Fruit fly (Drosophila melanogaster) whole organism, embryonic: ENCODE data around the gene CG5516.

Source experiments
- Adf1 ChIP-seq: fragments of 200-800 bp; sonication (Bioruptor generic); IDR thresholded peaks from 2 replicates; pipeline ENCODE4 v1.3.6; 2022; ENCODE audit warnings: missing biosample characterization, missing genetic modification characterization
- Bteb2 ChIP-seq: fragments of 200-800 bp; sonication (Bioruptor generic); optimal IDR thresholded peaks from 2 replicates; lab custom pipeline; 2016; ENCODE audit warnings: missing biosample characterization, missing genetic modification characterization
- CG10959 ChIP-seq: fragments of 200-800 bp; sonication (Bioruptor generic); IDR thresholded peaks from 2 replicates; pipeline ENCODE4 v1.3.6; 2022; ENCODE audit warnings: missing biosample characterization, missing genetic modification characterization
- CG11398 ChIP-seq: fragments of 200-800 bp; sonication (Bioruptor generic); optimal IDR thresholded peaks from 2 replicates; lab custom pipeline; 2016; ENCODE audit warnings: missing biosample characterization, missing genetic modification characterization
- CG12942 ChIP-seq: fragments of 200-800 bp; sonication (Bioruptor generic); optimal IDR thresholded peaks from 3 replicates; lab custom pipeline; 2016; ENCODE audit warnings: missing biosample characterization, missing genetic modification characterization
- CG15073 ChIP-seq: fragments of 200-800 bp; sonication (Bioruptor generic); optimal IDR thresholded peaks from 2 replicates; lab custom pipeline; 2016; ENCODE audit warnings: missing biosample characterization, missing genetic modification characterization
- CG1602 ChIP-seq: fragments of 200-800 bp; sonication (Bioruptor generic); optimal IDR thresholded peaks from 3 replicates; lab custom pipeline; 2016; ENCODE audit warnings: missing biosample characterization, missing genetic modification characterization
- CG1647 ChIP-seq: fragments of 200-800 bp; sonication (Bioruptor generic); optimal IDR thresholded peaks from 3 replicates; lab custom pipeline; 2016; ENCODE audit warnings: missing biosample characterization, missing genetic modification characterization
- CG17186 ChIP-seq: fragments of 200-800 bp; sonication (Bioruptor generic); optimal IDR thresholded peaks from 3 replicates; lab custom pipeline; 2017; ENCODE audit warnings: missing biosample characterization, missing genetic modification reagents, missing genetic modification characterization
- CG18619 ChIP-seq: fragments of 200-800 bp; sonication (Bioruptor generic); optimal IDR thresholded peaks from 3 replicates; lab custom pipeline; 2017; ENCODE audit warnings: missing biosample characterization, mild to moderate bottlenecking, missing genetic modification characterization
- CG3838 ChIP-seq: fragments of 200-800 bp; sonication (Bioruptor generic); optimal IDR thresholded peaks from 3 replicates; lab custom pipeline; 2016; ENCODE audit warnings: missing biosample characterization, missing genetic modification characterization
- CG3847 ChIP-seq: fragments of 200-800 bp; sonication (Bioruptor generic); IDR thresholded peaks from 2 replicates; pipeline ENCODE4 v1.3.6; 2022; ENCODE audit warnings: missing biosample characterization, missing genetic modification characterization
- CG4328 ChIP-seq: fragments of 200-800 bp; sonication (Bioruptor generic); optimal IDR thresholded peaks from 3 replicates; lab custom pipeline; 2017; ENCODE audit warnings: missing biosample characterization, missing genetic modification reagents, missing genetic modification characterization
- CG4617 ChIP-seq: fragments of 200-800 bp; sonication (Bioruptor generic); optimal IDR thresholded peaks from 3 replicates; lab custom pipeline; 2016; ENCODE audit warnings: missing biosample characterization, missing genetic modification characterization, borderline replicate concordance
- CG4707 ChIP-seq: fragments of 200-800 bp; sonication (Bioruptor generic); optimal IDR thresholded peaks from 2 replicates; lab custom pipeline; 2018; ENCODE audit warnings: missing biosample characterization, mild to moderate bottlenecking, missing genetic modification characterization, moderate library complexity
- CG6254 ChIP-seq: fragments of 200-800 bp; sonication (Bioruptor generic); optimal IDR thresholded peaks from 3 replicates; lab custom pipeline; 2017; ENCODE audit warnings: mild to moderate bottlenecking, missing biosample characterization, missing genetic modification reagents, missing genetic modification characterization
- CG6272 ChIP-seq: fragments of 200-800 bp; sonication (Bioruptor generic); IDR thresholded peaks from 2 replicates; pipeline ENCODE4 v1.3.6; 2022; ENCODE audit warnings: missing biosample characterization, missing genetic modification characterization
- CG7928 ChIP-seq: fragments of 200-800 bp; sonication (Bioruptor generic); optimal IDR thresholded peaks from 2 replicates; lab custom pipeline; 2017; ENCODE audit warnings: missing biosample characterization, mild to moderate bottlenecking, missing genetic modification characterization
- CTCF ChIP-seq: fragments of 200-800 bp; sonication (Bioruptor generic); optimal IDR thresholded peaks from 2 replicates; lab custom pipeline; 2017; ENCODE audit warnings: missing biosample characterization, mild to moderate bottlenecking, missing genetic modification characterization, moderate library complexity
- Camta ChIP-seq: fragments of 200-800 bp; sonication (Bioruptor generic); optimal IDR thresholded peaks from 2 replicates; lab custom pipeline; 2016; ENCODE audit warnings: missing biosample characterization, missing genetic modification characterization
- Dad ChIP-seq: fragments of 200-800 bp; sonication (Bioruptor generic); optimal IDR thresholded peaks from 3 replicates; lab custom pipeline; 2016; ENCODE audit warnings: missing biosample characterization, missing genetic modification characterization
- Doc2 ChIP-seq: fragments of 200-800 bp; sonication (Bioruptor generic); IDR thresholded peaks from 2 replicates; pipeline ENCODE4 v1.3.6; 2022; ENCODE audit warnings: missing biosample characterization, missing genetic modification characterization
- Hr3 ChIP-seq: fragments of 200-800 bp; sonication (Bioruptor generic); optimal IDR thresholded peaks from 3 replicates; lab custom pipeline; 2016; ENCODE audit warnings: missing biosample characterization, missing genetic modification characterization
- Lhr ChIP-seq: fragments of 200-800 bp; sonication (Bioruptor generic); optimal IDR thresholded peaks from 3 replicates; lab custom pipeline; 2017; ENCODE audit warnings: mild to moderate bottlenecking, missing biosample characterization, missing genetic modification reagents, missing genetic modification characterization
- MBD-R2 ChIP-seq: fragments of 200-800 bp; sonication (Bioruptor generic); IDR thresholded peaks from 2 replicates; pipeline ENCODE4 v1.3.6; 2022; ENCODE audit warnings: missing biosample characterization, missing genetic modification characterization
- Med ChIP-seq: fragments of 200-800 bp; sonication (Bioruptor generic); peaks from one replicate; lab custom pipeline; 2016; ENCODE audit warnings: missing biosample characterization, missing genetic modification characterization, mild to moderate bottlenecking, inconsistent platforms, moderate library complexity
- Tbp ChIP-seq: fragments of >200 bp; optimal IDR thresholded peaks from 2 replicates; lab custom pipeline; 2018; ENCODE audit warnings: missing biosample characterization, missing genetic modification characterization
- ab ChIP-seq: fragments of 200-800 bp; sonication (Bioruptor generic); optimal IDR thresholded peaks from 2 replicates; lab custom pipeline; 2016; ENCODE audit warnings: missing biosample characterization, missing genetic modification characterization
- ase ChIP-seq: fragments of 200-800 bp; sonication (Bioruptor generic); IDR thresholded peaks from 3 replicates; pipeline ENCODE4 v1.3.6; 2022; ENCODE audit warnings: missing biosample characterization, missing genetic modification characterization
- ash1 ChIP-seq: fragments of 200-800 bp; sonication (Bioruptor generic); optimal IDR thresholded peaks from 2 replicates; lab custom pipeline; 2018; ENCODE audit warnings: missing biosample characterization, mild to moderate bottlenecking, missing genetic modification characterization
- bab2 ChIP-seq: fragments of 200-800 bp; sonication (Bioruptor generic); optimal IDR thresholded peaks from 2 replicates; lab custom pipeline; 2016; ENCODE audit warnings: missing biosample characterization, missing genetic modification characterization
- bcd ChIP-seq: fragments of 200-800 bp; sonication (Bioruptor generic); optimal IDR thresholded peaks from 2 replicates; lab custom pipeline; 2017; ENCODE audit warnings: missing biosample characterization, mild to moderate bottlenecking, missing genetic modification characterization
- cad ChIP-seq: fragments of >200 bp; optimal IDR thresholded peaks from 2 replicates; lab custom pipeline; 2017; ENCODE audit warnings: missing biosample characterization, missing genetic modification characterization
- chinmo ChIP-seq: fragments of 200-800 bp; sonication (Bioruptor generic); IDR thresholded peaks from 4 replicates; pipeline ENCODE4 v1.3.6; 2022; ENCODE audit warnings: missing biosample characterization, missing genetic modification characterization; ENCODE audit not compliant: partially characterized antibody
- cwo ChIP-seq: fragments of 200-800 bp; sonication (Bioruptor generic); optimal IDR thresholded peaks from 3 replicates; lab custom pipeline; 2017; ENCODE audit warnings: missing biosample characterization, missing genetic modification characterization, mild to moderate bottlenecking, moderate library complexity, missing genetic modification reagents
- eyg ChIP-seq: fragments of 200-800 bp; sonication (Bioruptor generic); optimal IDR thresholded peaks from 3 replicates; lab custom pipeline; 2016; ENCODE audit warnings: missing biosample characterization, missing genetic modification characterization
- fd64A ChIP-seq: fragments of 200-800 bp; sonication (Bioruptor generic); optimal IDR thresholded peaks from 3 replicates; lab custom pipeline; 2018; ENCODE audit warnings: missing biosample characterization, mild to moderate bottlenecking, missing genetic modification characterization
- fru ChIP-seq: fragments of >200 bp; optimal IDR thresholded peaks from 2 replicates; lab custom pipeline; 2017
- gro ChIP-seq: fragments of 200-800 bp; sonication (Bioruptor generic); optimal IDR thresholded peaks from 2 replicates; lab custom pipeline; 2016; ENCODE audit warnings: missing biosample characterization, missing genetic modification characterization
- gsb ChIP-seq: fragments of 200-800 bp; sonication (Bioruptor generic); IDR thresholded peaks from 2 replicates; pipeline ENCODE4 v1.3.6; 2022; ENCODE audit warnings: missing biosample characterization, missing genetic modification characterization
- hth ChIP-seq: fragments of >200 bp; optimal IDR thresholded peaks from 2 replicates; lab custom pipeline; 2017; ENCODE audit warnings: inconsistent platforms
- ind ChIP-seq: fragments of 200-800 bp; sonication (Bioruptor generic); optimal IDR thresholded peaks from 3 replicates; lab custom pipeline; 2016; ENCODE audit warnings: missing biosample characterization, missing genetic modification characterization
- knrl ChIP-seq: fragments of 200-800 bp; sonication (Bioruptor generic); IDR thresholded peaks from 3 replicates; pipeline ENCODE4 v1.3.6; 2022; ENCODE audit warnings: missing biosample characterization, missing genetic modification characterization; ENCODE audit not compliant: partially characterized antibody
- mirr ChIP-seq: fragments of 200-800 bp; sonication (Bioruptor generic); optimal IDR thresholded peaks from 3 replicates; lab custom pipeline; 2018; ENCODE audit warnings: missing biosample characterization, mild to moderate bottlenecking, missing genetic modification characterization
- pan ChIP-seq, 4 experiments: fragments of >200 bp in 3 of 4; fragments of 200-800 bp in 1 of 4; sonication (Bioruptor generic) in 1 of 4; optimal IDR thresholded peaks in 3 of 4; IDR thresholded peaks in 1 of 4; 2 replicates each; pipeline versions ENCODE4 v1.3.6 to Lab custom; 2017 to 2022; ENCODE audit warnings: missing biosample characterization in 2 of 4, missing genetic modification characterization in 2 of 4, mixed read lengths in 1 of 4
- prd ChIP-seq, 3 experiments: fragments of >200 bp in 2 of 3; fragments of 200-800 bp in 1 of 3; sonication (Bioruptor generic) in 1 of 3; optimal IDR thresholded peaks in 2 of 3; IDR thresholded peaks in 1 of 3; 2 replicates in 2 of 3; 3 replicates in 1 of 3; pipeline versions ENCODE4 v1.3.6 to Lab custom; 2017 to 2022; ENCODE audit warnings: missing biosample characterization in 1 of 3, missing genetic modification characterization in 1 of 3
- salm ChIP-seq: fragments of 200-800 bp; sonication (Bioruptor generic); optimal IDR thresholded peaks from 2 replicates; lab custom pipeline; 2018; ENCODE audit warnings: missing biosample characterization, mild to moderate bottlenecking, missing genetic modification characterization
- sima ChIP-seq: fragments of 200-800 bp; sonication (Bioruptor generic); optimal IDR thresholded peaks from 2 replicates; lab custom pipeline; 2016; ENCODE audit warnings: missing biosample characterization, missing genetic modification characterization
- slp2 ChIP-seq: fragments of 200-800 bp; sonication (Bioruptor generic); optimal IDR thresholded peaks from 2 replicates; lab custom pipeline; 2016; ENCODE audit warnings: missing biosample characterization, missing genetic modification characterization
- sr ChIP-seq: fragments of 200-800 bp; sonication (Bioruptor generic); IDR thresholded peaks from 3 replicates; pipeline ENCODE4 v1.3.6; 2022; ENCODE audit warnings: missing biosample characterization, missing genetic modification characterization
- tap ChIP-seq: fragments of 200-800 bp; optimal IDR thresholded peaks from 3 replicates; lab custom pipeline; 2019; ENCODE audit warnings: missing biosample characterization, mild to moderate bottlenecking, missing genetic modification characterization, moderate library complexity
- wdn ChIP-seq: fragments of 200-800 bp; sonication (Bioruptor generic); IDR thresholded peaks from 2 replicates; pipeline ENCODE4 v1.3.6; 2022; ENCODE audit warnings: missing biosample characterization, missing genetic modification characterization

CG5516 gene

dm6 chr3R:15983541-15984229 lies 20.0 kb downstream of the CG5516 start (continued):
- TF ChIP-seq knrl: no peak
- TF ChIP-seq tap: peak; percentile 53
- TF ChIP-seq CG11398: peak; percentile 10
- no peak for TF ChIP-seq hth (lab: Kevin White, UChicago)
- TF ChIP-seq pan (optimal IDR thresholded peaks at IDR 0.05; lab: Kevin White, UChicago): no peak
- no peak for TF ChIP-seq pan (GFP tag; optimal IDR thresholded peaks at IDR 0.05 in 1 of 2, IDR thresholded peaks at IDR 0.05 in 1 of 2)
- no peak for TF ChIP-seq ab (GFP tag; lab: Kevin White, UChicago)
- TF ChIP-seq ind: no peak
- peak; percentile 74 for TF ChIP-seq Med (GFP tag; lab: Kevin White, UChicago)
- no peak for TF ChIP-seq gsb
- TF ChIP-seq wdn: no peak
- no peak for TF ChIP-seq CG6272
- TF ChIP-seq sima (GFP tag; lab: Kevin White, UChicago): no peak
- TF ChIP-seq ash1 (GFP tag; lab: Kevin White, UChicago): no peak
- TF ChIP-seq CG15073 (GFP tag; lab: Kevin White, UChicago): no peak
- no peak for TF ChIP-seq CG7928
- TF ChIP-seq fru (lab: Kevin White, UChicago): no peak
- no peak for TF ChIP-seq Hr3 (GFP tag; lab: Kevin White, UChicago)
- no peak for TF ChIP-seq prd (optimal IDR thresholded peaks at IDR 0.05; lab: Kevin White, UChicago)
- no peak for TF ChIP-seq prd (GFP tag; IDR thresholded peaks at IDR 0.05; lab: Robert Waterston, UW)
- TF ChIP-seq Tbp: no peak
- TF ChIP-seq sr (GFP tag; lab: Robert Waterston, UW): no peak
- no peak for TF ChIP-seq CG1647
- no peak for TF ChIP-seq CG4328 (GFP tag; lab: Kevin White, UChicago)
- no peak for TF ChIP-seq Doc2 (GFP tag; lab: Robert Waterston, UW)
- TF ChIP-seq CG12942 (GFP tag; lab: Kevin White, UChicago): no peak
- TF ChIP-seq eyg: no peak
- TF ChIP-seq salm: peak; percentile 64
- TF ChIP-seq CG4617 (GFP tag; lab: Kevin White, UChicago): no peak
- TF ChIP-seq CG4707 (GFP tag; lab: Kevin White, UChicago): peak; percentile 10
- no peak for TF ChIP-seq CG1602
- no peak for TF ChIP-seq cwo (GFP tag; lab: Kevin White, UChicago)
- no peak for TF ChIP-seq MBD-R2 (GFP tag; lab: Robert Waterston, UW)
- TF ChIP-seq Adf1: no peak
- TF ChIP-seq bcd: no peak
- no peak for TF ChIP-seq bab2
- TF ChIP-seq Bteb2: no peak
- no peak for TF ChIP-seq Dad
- peak; percentile 29 for TF ChIP-seq Lhr (GFP tag; lab: Kevin White, UChicago)
- TF ChIP-seq CG18619 (GFP tag; lab: Kevin White, UChicago): no peak
- TF ChIP-seq fd64A: peak; percentile 63
- TF ChIP-seq CG6254 (GFP tag; lab: Kevin White, UChicago): peak; percentile 20
- TF ChIP-seq mirr (GFP tag; lab: Kevin White, UChicago): no peak
- TF ChIP-seq slp2 (GFP tag; lab: Kevin White, UChicago): no peak
- no peak for TF ChIP-seq CTCF
- TF ChIP-seq Camta: no peak
- TF ChIP-seq CG17186 (GFP tag; lab: Kevin White, UChicago): no peak
- TF ChIP-seq CG10959: no peak
- TF ChIP-seq CG3847: no peak
- no peak for TF ChIP-seq chinmo
- TF ChIP-seq CG3838: no peak
- TF ChIP-seq cad: no peak
- TF ChIP-seq gro (GFP tag; lab: Kevin White, UChicago): no peak
- TF ChIP-seq ase: no peak
